Fruit fly (Drosophila melanogaster): Measurements from ENCODE around the gene CG10561.

DNA sequence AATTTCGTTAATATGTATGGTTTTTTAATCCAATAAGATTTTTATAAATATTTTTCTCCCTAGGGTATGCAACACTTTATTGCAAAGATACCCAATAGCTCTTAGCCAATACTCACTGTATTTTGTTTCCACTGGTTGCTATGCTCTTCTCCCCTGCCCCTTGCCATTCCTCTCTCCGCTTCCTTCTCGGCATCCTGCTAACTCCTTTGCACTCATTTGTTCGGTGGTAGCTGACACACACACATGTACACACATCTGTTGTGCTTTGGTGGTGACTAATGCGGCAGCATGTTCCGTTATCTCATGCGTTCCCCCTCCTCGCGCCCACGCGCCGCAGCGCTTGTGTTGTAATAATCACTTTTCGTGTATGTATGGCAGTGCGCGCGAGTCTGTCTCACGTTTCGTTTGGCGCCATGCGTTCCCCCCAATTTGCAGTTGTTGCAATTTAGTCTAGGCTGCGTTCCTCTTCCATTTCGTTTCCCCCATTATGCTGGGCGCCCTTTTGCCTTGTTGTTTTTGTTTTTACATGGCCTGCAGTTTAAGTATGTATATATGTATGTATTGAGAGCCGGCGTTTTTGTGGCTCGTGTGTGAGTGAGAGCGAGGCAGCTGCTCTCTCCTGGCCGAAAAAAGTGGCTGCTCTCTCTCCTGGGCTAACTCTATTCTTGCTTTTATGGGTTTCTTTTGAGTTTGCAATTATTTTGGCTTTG is 20.8 kb downstream of the CG10561 start, which contains the start of gene Polr1D:
- no peak for TF ChIP-seq CG33017 (tag; optimal IDR thresholded peaks at IDR 0.05)
- no peak for TF ChIP-seq kay (GFP tag; ENCODE audit: borderline replicate concordance)
- TF ChIP-seq CG5204 (GFP tag; optimal IDR thresholded peaks at IDR 0.05): no peak
- no peak for TF ChIP-seq CG7101 (tag; optimal IDR thresholded peaks at IDR 0.05)
- peak; percentile 98 for TF ChIP-seq pad (GFP tag; optimal IDR thresholded peaks at IDR 0.05)
